Fruit fly (Drosophila melanogaster): ENCODE results near the gene CG14075.

Gene CG14075

dm6 chr3L:19018440-19018839, 33.7 kb downstream of the CG14075 start (continued):
- TF ChIP-seq gfzf (GFP tag; optimal IDR thresholded peaks at IDR 0.05) = no peak
- no peak for TF ChIP-seq CG31388 (GFP tag; optimal IDR thresholded peaks at IDR 0.05)
- 0 out of 3 replicates have a peak, but pooled peaks have one; percentile 18 for TF ChIP-seq dysf (GFP tag; IDR thresholded peaks at IDR 0.05)
- TF ChIP-seq CTCF (GFP tag; optimal IDR thresholded peaks at IDR 0.05) = no peak
- peak; percentile 17 for TF ChIP-seq CG9437 (GFP tag; optimal IDR thresholded peaks at IDR 0.05)
- TF ChIP-seq hth (optimal IDR thresholded peaks at IDR 0.05) = no peak
- TF ChIP-seq Neu2 (GFP tag; optimal IDR thresholded peaks at IDR 0.05; ENCODE audit: borderline replicate concordance) = no peak
- TF ChIP-seq D (optimal IDR thresholded peaks at IDR 0.05) = no peak
- TF ChIP-seq D (GFP tag; optimal IDR thresholded peaks at IDR 0.05) = no peak
- 0 out of 2 replicates have a peak, but pooled peaks have one; percentile 22 for TF ChIP-seq CG31441 (GFP tag; IDR thresholded peaks at IDR 0.05)
- TF ChIP-seq CG30020 (tag; optimal IDR thresholded peaks at IDR 0.05) = no peak
- peak; percentile 13 for TF ChIP-seq mirr (GFP tag; optimal IDR thresholded peaks at IDR 0.05)
- no peak for TF ChIP-seq CG16813 (GFP tag; IDR thresholded peaks at IDR 0.05; ENCODE audit: partially characterized antibody)
- TF ChIP-seq vfl (GFP tag; optimal IDR thresholded peaks at IDR 0.05) = no peak
- TF ChIP-seq CG8765 (GFP tag; IDR thresholded peaks at IDR 0.05) = no peak
- no peak for TF ChIP-seq ap (GFP tag; IDR thresholded peaks at IDR 0.05)
- TF ChIP-seq CG4328 (GFP tag; optimal IDR thresholded peaks at IDR 0.05) = no peak
- TF ChIP-seq tgo (GFP tag; IDR thresholded peaks at IDR 0.05) = 0 out of 3 replicates have a peak, but pooled peaks have one; percentile 14
- no peak for TF ChIP-seq lov (optimal IDR thresholded peaks at IDR 0.05)
- no peak for TF ChIP-seq lov (GFP tag; IDR thresholded peaks at IDR 0.05)
- TF ChIP-seq CG7372 (GFP tag; IDR thresholded peaks at IDR 0.05) = peak; percentile 39; the same call in 1 of the 2 replicates
- 0 out of 2 replicates have a peak, but pooled peaks have one; percentile 28 for TF ChIP-seq Xrp1 (GFP tag; IDR thresholded peaks at IDR 0.05)
- no peak for TF ChIP-seq Dip3 (GFP tag; optimal IDR thresholded peaks at IDR 0.05)
- no peak for TF ChIP-seq lilli (GFP tag; optimal IDR thresholded peaks at IDR 0.05)
- no peak for TF ChIP-seq CG6272 (GFP tag; IDR thresholded peaks at IDR 0.05)
- no peak for TF ChIP-seq sim (GFP tag; IDR thresholded peaks at IDR 0.05)
- no peak for TF ChIP-seq pan (optimal IDR thresholded peaks at IDR 0.05)
- TF ChIP-seq pan (GFP tag; optimal IDR thresholded peaks at IDR 0.05 in 1 of 2, IDR thresholded peaks at IDR 0.05 in 1 of 2) = peak in 1 of 2 experiments; percentile 42
- peak in 1 of 2 experiments; percentile 96 for TF ChIP-seq Pdp1 (GFP tag; optimal IDR thresholded peaks at IDR 0.05)
- TF ChIP-seq tx (GFP tag; optimal IDR thresholded peaks at IDR 0.05) = no peak
- TF ChIP-seq CG13296 (GFP tag; optimal IDR thresholded peaks at IDR 0.05) = no peak
- TF ChIP-seq CG18011 (GFP tag; optimal IDR thresholded peaks at IDR 0.05) = no peak
- TF ChIP-seq rib (GFP tag; IDR thresholded peaks at IDR 0.05) = peak; percentile 42; the same call in 1 of the 2 replicates
- no peak for TF ChIP-seq zfh2 (GFP tag; optimal IDR thresholded peaks at IDR 0.05)

- TF ChIP-seq Deaf1 (tag; optimal IDR thresholded peaks at IDR 0.05) (no peak), nerfin-2 (GFP tag; IDR thresholded peaks at IDR 0.05; ENCODE audit: partially characterized antibody) (0 out of 2 replicates have a peak, but pooled peaks have one; percentile 17), crol (GFP tag; IDR thresholded peaks at IDR 0.05) (peak; percentile 90), slbo (GFP tag; IDR thresholded peaks at IDR 0.05) (0 out of 2 replicates have a peak, but pooled peaks have one; percentile 0), jumu (GFP tag; optimal IDR thresholded peaks at IDR 0.05) (no peak), Mad (GFP tag; optimal IDR thresholded peaks at IDR 0.05) (no peak), corto (GFP tag; optimal IDR thresholded peaks at IDR 0.05) (no peak), CG17802 (tag; optimal IDR thresholded peaks at IDR 0.05) (no peak), kay (GFP tag; optimal IDR thresholded peaks at IDR 0.05) (no peak), CG30431 (GFP tag; optimal IDR thresholded peaks at IDR 0.05) (no peak), CG11093 (GFP tag; IDR thresholded peaks at IDR 0.05) (no peak), Side (GFP tag; optimal IDR thresholded peaks at IDR 0.05) (no peak), cg (GFP tag; optimal IDR thresholded peaks at IDR 0.05) (peak; percentile 57), Pdp1 (GFP tag; optimal IDR thresholded peaks at IDR 0.05) (peak in 1 of 2 experiments; percentile 34), sd (tag; optimal IDR thresholded peaks at IDR 0.05) (peak; percentile 73), lab (GFP tag; optimal IDR thresholded peaks at IDR 0.05) (peak; percentile 43), Abd-B (GFP tag; optimal IDR thresholded peaks at IDR 0.05) (peak; percentile 34), ci (GFP tag; IDR thresholded peaks at IDR 0.05) (no peak), Atf6 (GFP tag; IDR thresholded peaks at IDR 0.05) (no peak), hbn (GFP tag; IDR thresholded peaks at IDR 0.05; ENCODE audit: partially characterized antibody) (no peak), so (GFP tag; IDR thresholded peaks at IDR 0.05) (peak; percentile 14; the same call in 1 of the 3 replicates)
These were observed 34.6 kb downstream of the CG14075 start for dm6 chr3L:19019308-19019749.
